Worm (Caenorhabditis elegans) whole organism, midembryonic: Measurements from ENCODE around the gene nhr-219.

Source experiments
- T22C8.4 ChIP-seq: fragments of 200-800 bp; sonication (Bioruptor generic); IDR thresholded peaks from 2 replicates; pipeline ENCODE4 v1.3.6; 2022; ENCODE audit warnings: missing genetic modification characterization, missing compliant biosample characterization
- cog-1 ChIP-seq: sonication (generic microtip); optimal IDR thresholded peaks from 2 replicates; lab custom pipeline; 2016; ENCODE audit warnings: missing genetic modification characterization, missing compliant biosample characterization
- klf-2 ChIP-seq: fragments of 200-800 bp; sonication (Bioruptor generic); conservative IDR thresholded peaks from 2 replicates; pipeline ENCODE4 v1.3.6; 2022; ENCODE audit warnings: missing genetic modification reagents, missing genetic modification characterization, missing compliant biosample characterization
- ref-1 ChIP-seq: fragments of 200-800 bp; sonication (Bioruptor generic); conservative IDR thresholded peaks from 2 replicates; pipeline ENCODE4 v1.3.6; 2022; ENCODE audit warnings: missing genetic modification reagents, missing genetic modification characterization, missing compliant biosample characterization
- tab-1 ChIP-seq: fragments of 200-800 bp; sonication (Bioruptor generic); IDR thresholded peaks from 2 replicates; pipeline ENCODE4 v1.3.6; 2022; ENCODE audit warnings: missing genetic modification characterization, missing compliant biosample characterization
- ztf-23 ChIP-seq: fragments of 200-800 bp; sonication (Bioruptor generic); IDR thresholded peaks from 2 replicates; pipeline ENCODE4 v1.3.6; 2022; ENCODE audit warnings: missing genetic modification reagents, missing genetic modification characterization, missing compliant biosample characterization
- ztf-29 ChIP-seq: fragments of 200-800 bp; sonication (Bioruptor generic); IDR thresholded peaks from 2 replicates; pipeline ENCODE4 v1.3.6; 2022; ENCODE audit warnings: missing genetic modification reagents, missing genetic modification characterization, missing compliant biosample characterization

nhr-219 gene

ce11 chrV:8932318-8932717 lies 33.7 kb downstream of the nhr-219 start, which contains the start of gene H14N18.2:
Gene H14N18.2, plus strand, starts transcription at chrV:8932618.
- no peak for TF ChIP-seq cog-1 (tag; lab: Kevin White, UChicago)
- no peak for TF ChIP-seq ref-1 (GFP tag; lab: Robert Waterston, UW)
- TF ChIP-seq ztf-23 (GFP tag; lab: Robert Waterston, UW) = no peak
- no peak for TF ChIP-seq ztf-29
- no peak for TF ChIP-seq tab-1 (GFP tag; lab: Robert Waterston, UW)
- TF ChIP-seq T22C8.4 (GFP tag; lab: Robert Waterston, UW) = no peak

- TF ChIP-seq ztf-29 (no peak), klf-2 (GFP tag; lab: Robert Waterston, UW) (no peak), ref-1 (GFP tag; lab: Robert Waterston, UW) (no peak), T22C8.4 (GFP tag; lab: Robert Waterston, UW) (no peak)
Observed at ce11 chrV:8928967-8929366, 37.0 kb downstream of the nhr-219 start, which contains the start of gene H14N18.4. Gene H14N18.4, minus strand, starts transcription at chrV:8928978.

DNA sequence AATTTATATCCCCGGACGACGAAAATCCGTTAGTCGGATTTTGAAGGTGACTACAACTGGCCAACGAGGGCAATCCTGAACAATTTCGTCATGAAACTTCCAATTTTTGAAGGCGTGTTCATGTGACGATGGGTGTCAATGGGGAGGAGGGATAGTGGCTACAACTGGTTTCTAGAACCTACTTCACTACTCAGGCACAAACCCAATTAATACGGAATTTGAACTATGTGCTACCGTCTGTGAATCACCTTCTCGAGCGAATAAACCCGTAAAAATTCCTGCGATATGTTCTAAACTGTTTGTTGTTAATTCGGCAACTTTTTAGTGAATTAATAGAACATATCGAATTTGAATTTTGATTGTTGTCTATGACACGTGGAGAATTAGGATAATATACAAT lies 38.3 kb downstream of the nhr-219 start:
- no peak for TF ChIP-seq ztf-29
- TF ChIP-seq tab-1 (GFP tag; lab: Robert Waterston, UW) = no peak
- TF ChIP-seq ref-1 (GFP tag; lab: Robert Waterston, UW) = no peak
- no peak for TF ChIP-seq klf-2 (GFP tag; lab: Robert Waterston, UW)
- no peak for TF ChIP-seq cog-1 (tag; lab: Kevin White, UChicago)

ce11 chrV:8922781-8923180 lies 43.2 kb downstream of the nhr-219 start, which contains the start of gene ttr-47:
Gene ttr-47, plus strand, starts transcription at chrV:8923088.
- TF ChIP-seq tab-1 (GFP tag; lab: Robert Waterston, UW) = no peak
